Fruit fly (Drosophila melanogaster) whole organism: Measurements from ENCODE around the gene CG14300.

Experiments used
- CG8478 ChIP-seq: fragments of >200 bp; optimal IDR thresholded peaks from 2 replicates; lab custom pipeline; 2018; ENCODE audit warnings: inconsistent platforms
- Dll ChIP-seq: fragments of >200 bp; optimal IDR thresholded peaks from 2 replicates; lab custom pipeline; 2017
- EcR ChIP-seq, 2 experiments: fragments of >200 bp; optimal IDR thresholded peaks; 2 replicates each; lab custom pipeline; 2017; ENCODE audit warnings: missing biosample characterization in 2 of 2, missing genetic modification characterization in 2 of 2, missing genetic modification reagents in 2 of 2
- pan ChIP-seq: fragments of >200 bp; optimal IDR thresholded peaks from 2 replicates; lab custom pipeline; 2017
- psq ChIP-seq: fragments of >200 bp; optimal IDR thresholded peaks from 2 replicates; lab custom pipeline; 2017
- usp ChIP-seq: fragments of >200 bp; optimal IDR thresholded peaks from 2 replicates; lab custom pipeline; 2017; ENCODE audit warnings: missing biosample characterization, missing genetic modification characterization, mixed read lengths

CG14300 gene

dm6 chr3R:18731241-18731640 is 37.7 kb upstream of the CG14300 start:
- TF ChIP-seq EcR (GFP tag; optimal IDR thresholded peaks at IDR 0.05; lab: Kevin White, UChicago) (no peak), usp (no peak), CG8478 (lab: Kevin White, UChicago) (no peak), Dll (lab: Kevin White, UChicago) (no peak)

- no peak for TF ChIP-seq psq (lab: Kevin White, UChicago)
- no peak for TF ChIP-seq Dll (lab: Kevin White, UChicago)
- no peak for TF ChIP-seq EcR (GFP tag; optimal IDR thresholded peaks at IDR 0.05; lab: Kevin White, UChicago)
- no peak for TF ChIP-seq CG8478 (lab: Kevin White, UChicago)
- TF ChIP-seq usp = no peak
- no peak for TF ChIP-seq pan
Observed at dm6 chr3R:18728368-18728767, 34.9 kb upstream of the CG14300 start, which contains the start of gene CG7715. Gene CG7715 (minus strand): TSS chr3R:18728468.

- TF ChIP-seq pan (no peak), Dll (lab: Kevin White, UChicago) (no peak), psq (lab: Kevin White, UChicago) (no peak), CG8478 (lab: Kevin White, UChicago) (no peak), usp (no peak), EcR (GFP tag; optimal IDR thresholded peaks at IDR 0.05; lab: Kevin White, UChicago) (no peak)
Observed at dm6 chr3R:18726334-18726733, 32.8 kb upstream of the CG14300 start, which contains the start of gene CG7714. Gene CG7714 (minus strand): TSS chr3R:18726434.

dm6 chr3R:18722490-18722889 is 29.0 kb upstream of the CG14300 start, which contains the start of gene CG34283:
Gene CG34283 (minus strand): TSS chr3R:18722590.
- no peak for TF ChIP-seq Dll (lab: Kevin White, UChicago)
- no peak for TF ChIP-seq EcR (GFP tag; optimal IDR thresholded peaks at IDR 0.05; lab: Kevin White, UChicago)
- TF ChIP-seq usp = no peak
- no peak for TF ChIP-seq psq (lab: Kevin White, UChicago)
- no peak for TF ChIP-seq CG8478 (lab: Kevin White, UChicago)
- no peak for TF ChIP-seq pan

- TF ChIP-seq psq (lab: Kevin White, UChicago) (no peak), EcR (GFP tag; optimal IDR thresholded peaks at IDR 0.05; lab: Kevin White, UChicago) (no peak), pan (no peak), CG8478 (lab: Kevin White, UChicago) (no peak)
Observed at dm6 chr3R:18721368-18721767, 27.9 kb upstream of the CG14300 start.

- TF ChIP-seq usp (no peak), EcR (GFP tag; optimal IDR thresholded peaks at IDR 0.05; lab: Kevin White, UChicago) (no peak), Dll (lab: Kevin White, UChicago) (no peak), pan (no peak), psq (lab: Kevin White, UChicago) (no peak), CG8478 (lab: Kevin White, UChicago) (no peak)
Observed at dm6 chr3R:18719767-18720341, 26.3 kb upstream of the CG14300 start.

dm6 chr3R:18707492-18707891 is 14.0 kb upstream of the CG14300 start:
- no peak for TF ChIP-seq CG8478 (lab: Kevin White, UChicago)
- no peak for TF ChIP-seq EcR (GFP tag; optimal IDR thresholded peaks at IDR 0.05; lab: Kevin White, UChicago)

- TF ChIP-seq CG8478 (lab: Kevin White, UChicago) = no peak
- no peak for TF ChIP-seq EcR (GFP tag; optimal IDR thresholded peaks at IDR 0.05; lab: Kevin White, UChicago)
- no peak for TF ChIP-seq pan
- TF ChIP-seq Dll (lab: Kevin White, UChicago) = no peak
- no peak for TF ChIP-seq psq (lab: Kevin White, UChicago)
- TF ChIP-seq usp = no peak
Observed at dm6 chr3R:18706289-18706688, 12.8 kb upstream of the CG14300 start.

dm6 chr3R:18705150-18705549 is 11.6 kb upstream of the CG14300 start, which contains the start of the genes ChAT and VAChT:
Gene ChAT (plus strand): TSS chr3R:18705501.
Gene VAChT (plus strand): TSS chr3R:18705501.
- TF ChIP-seq EcR (GFP tag; optimal IDR thresholded peaks at IDR 0.05; lab: Kevin White, UChicago) (no peak), CG8478 (lab: Kevin White, UChicago) (no peak), Dll (lab: Kevin White, UChicago) (no peak), usp (no peak), psq (lab: Kevin White, UChicago) (no peak), pan (no peak)

dm6 chr3R:18703514-18703913 is 10.0 kb upstream of the CG14300 start:
- TF ChIP-seq CG8478 (lab: Kevin White, UChicago) = no peak
- TF ChIP-seq EcR (GFP tag; optimal IDR thresholded peaks at IDR 0.05; lab: Kevin White, UChicago) = no peak
- no peak for TF ChIP-seq psq (lab: Kevin White, UChicago)
- TF ChIP-seq Dll (lab: Kevin White, UChicago) = no peak

- TF ChIP-seq EcR (GFP tag; optimal IDR thresholded peaks at IDR 0.05; lab: Kevin White, UChicago) (no peak), psq (lab: Kevin White, UChicago) (no peak), CG8478 (lab: Kevin White, UChicago) (no peak), usp (no peak), Dll (lab: Kevin White, UChicago) (no peak), pan (no peak)
Observed at dm6 chr3R:18698855-18699569, 5.5 kb upstream of the CG14300 start.

dm6 chr3R:18694952-18695351 is 1.4 kb upstream of the CG14300 start, which contains the start of gene CG34282:
Gene CG34282 (plus strand): TSS chr3R:18695252.
- TF ChIP-seq EcR (GFP tag; optimal IDR thresholded peaks at IDR 0.05; lab: Kevin White, UChicago) (no peak), usp (no peak), pan (no peak), Dll (lab: Kevin White, UChicago) (no peak), psq (lab: Kevin White, UChicago) (no peak), CG8478 (lab: Kevin White, UChicago) (no peak)
